Fruit fly (Drosophila melanogaster) whole organism, embryonic: ENCODE results near the gene CG13117.
A peak's percentile ranks its signal among the peaks of the same experiment; 100 is the strongest.

ENCODE experiments used
- Ada2b ChIP-seq: fragments of 200-800 bp; sonication (Bioruptor generic); IDR thresholded peaks from 2 replicates; pipeline ENCODE4 v1.3.6; 2022; ENCODE audit warnings: missing biosample characterization, missing genetic modification characterization
- Adf1 ChIP-seq: fragments of 200-800 bp; sonication (Bioruptor generic); IDR thresholded peaks from 2 replicates; pipeline ENCODE4 v1.3.6; 2022; ENCODE audit warnings: missing biosample characterization, missing genetic modification characterization
- CG11247 ChIP-seq: fragments of 200-800 bp; sonication (Bioruptor generic); IDR thresholded peaks from 2 replicates; pipeline ENCODE4 v1.3.6; 2022; ENCODE audit warnings: missing biosample characterization, missing genetic modification characterization
- CG12155 ChIP-seq: fragments of 200-800 bp; sonication (Bioruptor generic); optimal IDR thresholded peaks from 3 replicates; lab custom pipeline; 2016; ENCODE audit warnings: missing biosample characterization, missing genetic modification characterization
- CG14667 ChIP-seq: fragments of 200-800 bp; sonication (Bioruptor generic); IDR thresholded peaks from 2 replicates; pipeline ENCODE4 v1.3.6; 2022; ENCODE audit warnings: missing biosample characterization, missing genetic modification characterization
- CG15601 ChIP-seq: fragments of 200-800 bp; sonication (Bioruptor generic); optimal IDR thresholded peaks from 3 replicates; lab custom pipeline; 2019; ENCODE audit warnings: missing biosample characterization, mild to moderate bottlenecking, missing genetic modification characterization, moderate library complexity
- CG17612 ChIP-seq: fragments of 200-800 bp; sonication (Bioruptor generic); IDR thresholded peaks from 2 replicates; pipeline ENCODE4 v1.3.6; 2022; ENCODE audit warnings: missing biosample characterization, missing genetic modification characterization
- CG2116 ChIP-seq: fragments of 200-800 bp; sonication (Bioruptor generic); optimal IDR thresholded peaks from 3 replicates; lab custom pipeline; 2018; ENCODE audit warnings: missing biosample characterization, mild to moderate bottlenecking, missing genetic modification characterization
- CG2678 ChIP-seq: fragments of 200-800 bp; sonication (Bioruptor generic); optimal IDR thresholded peaks from 3 replicates; lab custom pipeline; 2019; ENCODE audit warnings: missing biosample characterization, mild to moderate bottlenecking, missing genetic modification characterization, moderate library complexity
- CG2889 ChIP-seq: fragments of 200-800 bp; sonication (Bioruptor generic); IDR thresholded peaks from 3 replicates; pipeline ENCODE4 v1.3.6; 2022; ENCODE audit warnings: missing biosample characterization, missing genetic modification characterization
- CG31441 ChIP-seq: fragments of 200-800 bp; sonication (Bioruptor generic); IDR thresholded peaks from 2 replicates; pipeline ENCODE4 v1.3.6; 2022; ENCODE audit warnings: missing biosample characterization, missing genetic modification characterization
- CG34422 ChIP-seq: fragments of 200-800 bp; sonication (Bioruptor generic); IDR thresholded peaks from 3 replicates; pipeline ENCODE4 v1.3.6; 2022; ENCODE audit warnings: missing biosample characterization, missing genetic modification characterization
- CG3726 ChIP-seq: fragments of 200-800 bp; sonication (Bioruptor generic); IDR thresholded peaks from 3 replicates; pipeline ENCODE4, ENCODE4 v1.3.6; 2022; ENCODE audit warnings: missing biosample characterization, missing genetic modification characterization
- CG7271 ChIP-seq: fragments of 200-800 bp; sonication (Bioruptor generic); optimal IDR thresholded peaks from 2 replicates; lab custom pipeline; 2018; ENCODE audit warnings: missing biosample characterization, mild to moderate bottlenecking, missing genetic modification characterization, moderate library complexity
- CG7963 ChIP-seq: fragments of 200-800 bp; sonication (Bioruptor generic); IDR thresholded peaks from 3 replicates; pipeline ENCODE4 v1.3.6; 2022; ENCODE audit warnings: missing biosample characterization, missing genetic modification characterization; ENCODE audit not compliant: partially characterized antibody
- CG8388 ChIP-seq: fragments of 200-800 bp; sonication (Bioruptor generic); optimal IDR thresholded peaks from 2 replicates; lab custom pipeline; 2019; ENCODE audit warnings: missing biosample characterization, mild to moderate bottlenecking, missing genetic modification characterization, moderate library complexity
- CG8924 ChIP-seq: fragments of 200-800 bp; optimal IDR thresholded peaks from 3 replicates; lab custom pipeline; 2019; ENCODE audit warnings: missing biosample characterization, mild to moderate bottlenecking, missing genetic modification characterization, moderate library complexity
- CG9215 ChIP-seq: fragments of 200-800 bp; sonication (Bioruptor generic); IDR thresholded peaks from 2 replicates; pipeline ENCODE4 v1.3.6; 2022; ENCODE audit warnings: missing biosample characterization, missing genetic modification characterization
- H15 ChIP-seq: fragments of 200-800 bp; sonication (Bioruptor generic); IDR thresholded peaks from 3 replicates; pipeline ENCODE4 v1.3.6; 2022; ENCODE audit warnings: missing biosample characterization, missing genetic modification characterization
- MBD-R2 ChIP-seq: fragments of 200-800 bp; sonication (Bioruptor generic); IDR thresholded peaks from 2 replicates; pipeline ENCODE4 v1.3.6; 2022; ENCODE audit warnings: missing biosample characterization, missing genetic modification characterization
- MESR4 ChIP-seq: fragments of 200-800 bp; sonication (Bioruptor generic); optimal IDR thresholded peaks from 2 replicates; lab custom pipeline; 2018; ENCODE audit warnings: missing biosample characterization, mild to moderate bottlenecking, missing genetic modification characterization, moderate library complexity
- NC2β ChIP-seq: fragments of 200-800 bp; sonication (Bioruptor generic); optimal IDR thresholded peaks from 2 replicates; lab custom pipeline; 2016; ENCODE audit warnings: missing biosample characterization, missing genetic modification characterization
- NFAT ChIP-seq: fragments of 200-800 bp; sonication (Bioruptor generic); IDR thresholded peaks from 2 replicates; pipeline ENCODE4 v1.3.6; 2022; ENCODE audit warnings: missing biosample characterization, missing genetic modification characterization
- Rfx ChIP-seq: fragments of 200-800 bp; sonication (Bioruptor generic); IDR thresholded peaks from 2 replicates; pipeline ENCODE4 v1.3.6; 2022; ENCODE audit warnings: missing biosample characterization, missing genetic modification characterization
- YL-1 ChIP-seq: fragments of 200-800 bp; sonication (Bioruptor generic); optimal IDR thresholded peaks from 3 replicates; lab custom pipeline; 2017; ENCODE audit warnings: missing biosample characterization, mild to moderate bottlenecking, missing genetic modification characterization
- amos ChIP-seq: fragments of 200-800 bp; sonication (Bioruptor generic); IDR thresholded peaks from 2 replicates; pipeline ENCODE4 v1.3.6; 2022; ENCODE audit warnings: missing biosample characterization, missing genetic modification characterization; ENCODE audit not compliant: partially characterized antibody
- cas ChIP-seq: fragments of 200-800 bp; sonication (Bioruptor generic); IDR thresholded peaks from 2 replicates; pipeline ENCODE4 v1.3.6; 2022; ENCODE audit warnings: missing biosample characterization, missing genetic modification characterization
- corto ChIP-seq: fragments of 200-800 bp; sonication (Bioruptor generic); optimal IDR thresholded peaks from 2 replicates; lab custom pipeline; 2016; ENCODE audit warnings: missing biosample characterization, mild to moderate bottlenecking, missing genetic modification characterization, moderate library complexity
- crol ChIP-seq: fragments of 200-800 bp; sonication (Bioruptor generic); IDR thresholded peaks from 2 replicates; pipeline ENCODE4 v1.3.6; 2022; ENCODE audit warnings: missing biosample characterization, missing genetic modification characterization
- danr ChIP-seq: fragments of 200-800 bp; sonication (Bioruptor generic); IDR thresholded peaks from 2 replicates; pipeline ENCODE4 v1.3.6; 2022; ENCODE audit warnings: missing biosample characterization, missing genetic modification characterization
- dysf ChIP-seq: fragments of 200-800 bp; sonication (Bioruptor generic); IDR thresholded peaks from 3 replicates; pipeline ENCODE4 v1.3.6; 2022; ENCODE audit warnings: missing biosample characterization, missing genetic modification characterization
- fd3F ChIP-seq: fragments of 200-800 bp; sonication (Bioruptor generic); optimal IDR thresholded peaks from 2 replicates; lab custom pipeline; 2018; ENCODE audit warnings: missing biosample characterization, mild to moderate bottlenecking, missing genetic modification characterization, moderate library complexity
- fru ChIP-seq: fragments of >200 bp; optimal IDR thresholded peaks from 2 replicates; lab custom pipeline; 2017
- grau ChIP-seq: fragments of 200-800 bp; optimal IDR thresholded peaks from 3 replicates; lab custom pipeline; 2019; ENCODE audit warnings: missing biosample characterization, mild to moderate bottlenecking, missing genetic modification characterization, moderate library complexity
- ind ChIP-seq: fragments of 200-800 bp; sonication (Bioruptor generic); optimal IDR thresholded peaks from 3 replicates; lab custom pipeline; 2016; ENCODE audit warnings: missing biosample characterization, missing genetic modification characterization
- kah ChIP-seq: fragments of 200-800 bp; sonication (Bioruptor generic); optimal IDR thresholded peaks from 2 replicates; lab custom pipeline; 2018; ENCODE audit warnings: missing biosample characterization, mild to moderate bottlenecking, missing genetic modification characterization
- kay ChIP-seq: fragments of 200-800 bp; sonication (Bioruptor generic); optimal IDR thresholded peaks from 2 replicates; lab custom pipeline; 2016; ENCODE audit warnings: missing biosample characterization, missing genetic modification characterization
- ken ChIP-seq: fragments of 200-800 bp; sonication (Bioruptor generic); IDR thresholded peaks from 3 replicates; pipeline ENCODE4 v1.3.6; 2022; ENCODE audit warnings: missing biosample characterization, missing genetic modification characterization
- lola ChIP-seq, 3 experiments: fragments of >200 bp in 2 of 3; fragments of 200-800 bp in 1 of 3; sonication (Bioruptor generic) in 1 of 3; optimal IDR thresholded peaks; 2 replicates each; lab custom pipeline; 2017 to 2019; ENCODE audit warnings: missing biosample characterization in 3 of 3, missing genetic modification characterization in 3 of 3, mild to moderate bottlenecking in 1 of 3, moderate library complexity in 1 of 3
- lov ChIP-seq, 2 experiments: fragments of 200-800 bp in 1 of 2; fragments of >200 bp in 1 of 2; sonication (Bioruptor generic) in 1 of 2; IDR thresholded peaks in 1 of 2; optimal IDR thresholded peaks in 1 of 2; 2 replicates in 1 of 2; 3 replicates in 1 of 2; pipeline versions ENCODE4 v1.3.6 to Lab custom; 2017 to 2022; ENCODE audit warnings: missing biosample characterization in 1 of 2, missing genetic modification characterization in 1 of 2
- mirr ChIP-seq: fragments of 200-800 bp; sonication (Bioruptor generic); optimal IDR thresholded peaks from 3 replicates; lab custom pipeline; 2018; ENCODE audit warnings: missing biosample characterization, mild to moderate bottlenecking, missing genetic modification characterization
- sisA ChIP-seq: fragments of 200-800 bp; sonication (Bioruptor generic); IDR thresholded peaks from 2 replicates; pipeline ENCODE4 v1.3.6; 2022; ENCODE audit warnings: missing biosample characterization, missing genetic modification characterization
- slp2 ChIP-seq: fragments of 200-800 bp; sonication (Bioruptor generic); optimal IDR thresholded peaks from 2 replicates; lab custom pipeline; 2016; ENCODE audit warnings: missing biosample characterization, missing genetic modification characterization
- stc ChIP-seq: fragments of 200-800 bp; sonication (Bioruptor generic); IDR thresholded peaks from 2 replicates; pipeline ENCODE4 v1.3.6; 2022; ENCODE audit warnings: missing biosample characterization, missing genetic modification characterization
- twi ChIP-seq: fragments of 200-800 bp; optimal IDR thresholded peaks from 2 replicates; lab custom pipeline; 2019; ENCODE audit warnings: missing biosample characterization, mild to moderate bottlenecking, missing genetic modification characterization, moderate library complexity
- vvl ChIP-seq: fragments of 200-800 bp; sonication (Bioruptor generic); IDR thresholded peaks from 2 replicates; pipeline ENCODE4 v1.3.6; 2022; ENCODE audit warnings: missing biosample characterization, missing genetic modification characterization
- z ChIP-seq: fragments of 200-800 bp; sonication (Bioruptor generic); IDR thresholded peaks from 3 replicates; pipeline ENCODE4 v1.3.6; 2022; ENCODE audit warnings: missing biosample characterization, missing genetic modification characterization
- zfh2 ChIP-seq: fragments of 200-800 bp; sonication (Bioruptor generic); optimal IDR thresholded peaks from 2 replicates; lab custom pipeline; 2016; ENCODE audit warnings: missing biosample characterization, missing genetic modification characterization

CG13117 gene

DNA sequence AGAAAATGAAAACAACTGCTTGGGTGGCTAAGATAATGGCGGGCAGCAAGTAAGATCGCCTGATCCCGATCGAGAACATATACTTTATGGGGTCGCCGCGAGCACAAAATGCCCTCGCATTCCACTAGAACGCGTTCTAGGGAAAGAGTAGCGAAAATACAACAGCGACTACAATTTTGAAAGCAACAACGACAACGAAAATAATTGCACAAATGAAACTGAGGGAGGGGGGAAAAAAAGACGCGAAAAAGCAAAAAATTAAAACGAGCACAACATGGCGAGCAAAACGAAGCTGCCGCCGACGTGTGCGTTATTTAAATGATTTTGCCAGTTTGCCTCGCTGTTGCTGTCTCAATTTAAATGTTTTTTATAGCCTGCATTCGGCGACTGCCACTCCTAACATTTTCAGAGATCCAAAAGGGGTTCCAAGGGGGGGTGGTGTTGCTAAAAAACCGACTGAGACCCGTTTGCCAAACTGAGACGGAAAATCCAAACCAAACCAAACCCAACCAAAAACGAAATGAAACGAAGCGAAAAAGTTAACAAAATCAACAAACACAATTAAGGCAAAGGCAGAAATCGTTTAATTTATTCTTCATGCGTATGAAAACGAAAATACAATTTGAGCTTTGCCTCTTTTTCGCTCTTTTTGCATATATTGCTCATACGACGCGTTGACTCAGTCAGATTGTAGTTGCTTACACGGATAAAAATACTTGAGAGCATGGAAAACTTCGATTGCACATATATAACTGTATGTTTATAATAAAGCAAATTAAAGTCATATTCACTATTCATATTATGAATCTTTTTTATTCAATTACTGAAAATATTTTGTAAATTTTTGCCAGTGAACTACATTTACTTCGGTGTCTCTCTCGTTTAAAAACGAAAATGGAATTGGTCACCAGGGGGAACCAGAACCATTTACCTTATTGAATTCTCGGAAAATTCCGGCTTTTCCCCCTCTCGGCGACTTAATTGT, 43.8 kb upstream of the CG13117 start (continued):
- TF ChIP-seq CG7963 (GFP tag; lab: Robert Waterston, UW) (no peak), grau (tag; lab: Kevin White, UChicago) (peak; percentile 71), ken (GFP tag; lab: Robert Waterston, UW) (peak; percentile 51; the same call in 1 of the 3 replicates), crol (GFP tag; lab: Robert Waterston, UW) (0 out of 2 replicates have a peak, but pooled peaks have one; percentile 32), zfh2 (GFP tag; lab: Kevin White, UChicago) (peak; percentile 43), CG3726 (GFP tag; lab: Robert Waterston, UW) (0 out of 3 replicates have a peak, but pooled peaks have one; percentile 48), Ada2b (peak; percentile 84), CG8924 (tag; lab: Kevin White, UChicago) (peak; percentile 52), kah (GFP tag; lab: Kevin White, UChicago) (no peak), CG34422 (GFP tag; lab: Robert Waterston, UW) (peak; percentile 75; the same call in 2 of the 3 replicates), CG8388 (GFP tag; lab: Kevin White, UChicago) (peak; percentile 19), NC2β (GFP tag; lab: Kevin White, UChicago) (no peak), CG11247 (GFP tag; lab: Robert Waterston, UW) (peak; percentile 68), CG15601 (no peak), mirr (GFP tag; lab: Kevin White, UChicago) (no peak), CG2678 (peak; percentile 77), MESR4 (GFP tag; lab: Kevin White, UChicago) (no peak), z (GFP tag; lab: Robert Waterston, UW) (no peak), vvl (GFP tag; lab: Robert Waterston, UW) (peak; percentile 78), fru (lab: Kevin White, UChicago) (no peak), Adf1 (GFP tag; lab: Robert Waterston, UW) (peak; percentile 67), cas (GFP tag; lab: Robert Waterston, UW) (peak; percentile 57), NFAT (GFP tag; lab: Robert Waterston, UW) (peak; percentile 88), sisA (GFP tag; lab: Robert Waterston, UW) (peak; percentile 69; the same call in 1 of the 2 replicates), danr (GFP tag; lab: Robert Waterston, UW) (peak; percentile 47; the same call in 1 of the 2 replicates), H15 (GFP tag; lab: Robert Waterston, UW) (peak; percentile 72; the same call in 2 of the 3 replicates), CG14667 (peak; percentile 81), kay (GFP tag; lab: Kevin White, UChicago) (peak; percentile 38), YL-1 (GFP tag; lab: Kevin White, UChicago) (no peak), Rfx (GFP tag; lab: Robert Waterston, UW) (peak; percentile 91), lola (GFP tag; optimal IDR thresholded peaks at IDR 0.05; lab: Kevin White, UChicago) (no peak), corto (GFP tag; lab: Kevin White, UChicago) (peak; percentile 46), amos (no peak), MBD-R2 (peak; percentile 58; the same call in 1 of the 2 replicates), CG2889 (GFP tag; lab: Robert Waterston, UW) (peak; percentile 83; the same call in 2 of the 3 replicates), CG9215 (GFP tag; lab: Robert Waterston, UW) (no peak; the same call in none of the 2 replicates), CG2116 (GFP tag; lab: Kevin White, UChicago) (peak; percentile 21), dysf (GFP tag; lab: Robert Waterston, UW) (peak; percentile 87), CG12155 (peak; percentile 59), twi (tag; lab: Kevin White, UChicago) (no peak), ind (GFP tag; lab: Kevin White, UChicago) (peak; percentile 59), stc (peak; percentile 75), slp2 (no peak), lov (optimal IDR thresholded peaks at IDR 0.05; lab: Kevin White, UChicago) (no peak), lov (GFP tag; IDR thresholded peaks at IDR 0.05; lab: Robert Waterston, UW) (no peak), CG31441 (peak; percentile 60), CG7271 (no peak), CG17612 (peak; percentile 44; the same call in 1 of the 2 replicates), fd3F (GFP tag; lab: Kevin White, UChicago) (peak; percentile 66)
